Fruit fly (Drosophila melanogaster): ENCODE data around the gene CG32017.
A peak's percentile ranks its signal among the peaks of the same experiment; 100 is the strongest.

Gene CG32017

dm6 chr4:1112867-1113769 is 48.8 kb downstream of the CG32017 start (continued):
- TF ChIP-seq CG7987 (GFP tag; optimal IDR thresholded peaks at IDR 0.05) = peak; percentile 91
- peak; percentile 83 for TF ChIP-seq B-H2 (GFP tag; optimal IDR thresholded peaks at IDR 0.05)
- peak; percentile 85 for TF ChIP-seq CG7271 (tag; optimal IDR thresholded peaks at IDR 0.05)
- peak; percentile 97 for TF ChIP-seq Xrp1 (GFP tag; IDR thresholded peaks at IDR 0.05)
- no peak for TF ChIP-seq CG11456 (GFP tag; IDR thresholded peaks at IDR 0.05)
- TF ChIP-seq CG31365 (tag; optimal IDR thresholded peaks at IDR 0.05) = peak; percentile 88
- TF ChIP-seq Gug (GFP tag; IDR thresholded peaks at IDR 0.05) = no peak; the same call in 3 of the 4 replicates
- no peak for TF ChIP-seq CG8478 (optimal IDR thresholded peaks at IDR 0.05)
- no peak for TF ChIP-seq Poxn (GFP tag; IDR thresholded peaks at IDR 0.05)
- TF ChIP-seq CG1792 (GFP tag; optimal IDR thresholded peaks at IDR 0.05) = peak; percentile 93
- peak; percentile 73 for TF ChIP-seq sima (GFP tag; optimal IDR thresholded peaks at IDR 0.05)
- TF ChIP-seq sim (GFP tag; IDR thresholded peaks at IDR 0.05) = no peak
- TF ChIP-seq Dad (GFP tag; optimal IDR thresholded peaks at IDR 0.05) = peak; percentile 93
- peak; percentile 69 for TF ChIP-seq CG6654 (GFP tag; optimal IDR thresholded peaks at IDR 0.05)
- peak; percentile 55 for TF ChIP-seq nom (GFP tag; optimal IDR thresholded peaks at IDR 0.05)
- peak; percentile 92 for TF ChIP-seq CG13775 (GFP tag; optimal IDR thresholded peaks at IDR 0.05)
- peak; percentile 82 for TF ChIP-seq salm (tag; optimal IDR thresholded peaks at IDR 0.05)
- no peak for TF ChIP-seq CG18619 (GFP tag; optimal IDR thresholded peaks at IDR 0.05)
- TF ChIP-seq CG13123 (GFP tag; optimal IDR thresholded peaks at IDR 0.05) = peak; percentile 76
- TF ChIP-seq CG4730 (GFP tag; IDR thresholded peaks at IDR 0.05) = no peak
- no peak for TF ChIP-seq Optix (GFP tag; IDR thresholded peaks at IDR 0.05)
- no peak for TF ChIP-seq CG11504 (tag; optimal IDR thresholded peaks at IDR 0.05)
- peak; percentile 93 for TF ChIP-seq CG9609 (GFP tag; optimal IDR thresholded peaks at IDR 0.05)
- TF ChIP-seq CG5953 (GFP tag; IDR thresholded peaks at IDR 0.05) = no peak
- TF ChIP-seq CG16813 (GFP tag; IDR thresholded peaks at IDR 0.05; ENCODE audit: partially characterized antibody) = no peak
- peak; percentile 84 for TF ChIP-seq CG3065 (GFP tag; optimal IDR thresholded peaks at IDR 0.05)
- no peak for TF ChIP-seq CG42726 (GFP tag; IDR thresholded peaks at IDR 0.05; ENCODE audit: partially characterized antibody)
- TF ChIP-seq CG1529 (GFP tag; optimal IDR thresholded peaks at IDR 0.05) = peak; percentile 92
- peak; percentile 90 for TF ChIP-seq trem (tag; optimal IDR thresholded peaks at IDR 0.05)
- peak; percentile 90 for TF ChIP-seq nau (GFP tag; optimal IDR thresholded peaks at IDR 0.05)
- TF ChIP-seq Vsx1 (GFP tag; optimal IDR thresholded peaks at IDR 0.05) = peak; percentile 85
- peak; percentile 77 for TF ChIP-seq CG13296 (GFP tag; optimal IDR thresholded peaks at IDR 0.05)
- TF ChIP-seq Oaz (GFP tag; IDR thresholded peaks at IDR 0.05) = no peak
- TF ChIP-seq CG4854 (GFP tag; optimal IDR thresholded peaks at IDR 0.05) = peak; percentile 83
- TF ChIP-seq Adf1 (GFP tag; IDR thresholded peaks at IDR 0.05) = peak; percentile 66; the same call in 1 of the 2 replicates
- TF ChIP-seq BtbVII (GFP tag; optimal IDR thresholded peaks at IDR 0.05) = peak; percentile 81
- TF ChIP-seq seq (GFP tag; IDR thresholded peaks at IDR 0.05) = no peak
- TF ChIP-seq Rfx (GFP tag; IDR thresholded peaks at IDR 0.05) = no peak; the same call in 1 of the 2 replicates
- TF ChIP-seq fd3F (GFP tag; optimal IDR thresholded peaks at IDR 0.05) = peak; percentile 84
- no peak for TF ChIP-seq CG10366 (GFP tag; IDR thresholded peaks at IDR 0.05)
- peak; percentile 95 for TF ChIP-seq dmrt11E (tag; optimal IDR thresholded peaks at IDR 0.05)
- no peak; the same call in 1 of the 2 replicates for TF ChIP-seq E2f1 (GFP tag; IDR thresholded peaks at IDR 0.05)
- no peak for TF ChIP-seq Neu2 (GFP tag; optimal IDR thresholded peaks at IDR 0.05; ENCODE audit: borderline replicate concordance)
- TF ChIP-seq Atf3 (GFP tag; optimal IDR thresholded peaks at IDR 0.05) = peak; percentile 93
- TF ChIP-seq z (GFP tag; IDR thresholded peaks at IDR 0.05) = no peak
- peak; percentile 93 for TF ChIP-seq Hr3 (GFP tag; optimal IDR thresholded peaks at IDR 0.05)
- TF ChIP-seq Oli (tag; optimal IDR thresholded peaks at IDR 0.05) = no peak
- TF ChIP-seq CG30431 (GFP tag; optimal IDR thresholded peaks at IDR 0.05) = no peak
- TF ChIP-seq danr (GFP tag; IDR thresholded peaks at IDR 0.05) = peak; percentile 71; the same call in 1 of the 2 replicates
- no peak for TF ChIP-seq Rx (GFP tag; IDR thresholded peaks at IDR 0.05)
